Fruit fly (Drosophila melanogaster) whole organism, embryonic: Measurements from ENCODE around the gene CG34429.

ENCODE experiments used
- C15 ChIP-seq: fragments of 200-800 bp; sonication (Bioruptor generic); IDR thresholded peaks from 3 replicates; pipeline ENCODE4 v1.3.6; 2022; ENCODE audit warnings: missing biosample characterization, missing genetic modification characterization
- CG1024 ChIP-seq: fragments of 200-800 bp; sonication (Bioruptor generic); IDR thresholded peaks from 2 replicates; pipeline ENCODE4 v1.3.6; 2022; ENCODE audit warnings: missing biosample characterization, missing genetic modification characterization
- CG10979 ChIP-seq: fragments of 200-800 bp; sonication (Bioruptor generic); optimal IDR thresholded peaks from 2 replicates; lab custom pipeline; 2018; ENCODE audit warnings: missing biosample characterization, mild to moderate bottlenecking, missing genetic modification characterization, moderate library complexity
- CG11085 ChIP-seq: fragments of 200-800 bp; sonication (Bioruptor generic); IDR thresholded peaks from 2 replicates; pipeline ENCODE4 v1.3.6; 2022; ENCODE audit warnings: missing biosample characterization, missing genetic modification characterization
- CG11504 ChIP-seq: fragments of 200-800 bp; sonication (Bioruptor generic); optimal IDR thresholded peaks from 3 replicates; lab custom pipeline; 2019; ENCODE audit warnings: missing biosample characterization, mild to moderate bottlenecking, missing genetic modification characterization, moderate library complexity
- CG12155 ChIP-seq: fragments of 200-800 bp; sonication (Bioruptor generic); optimal IDR thresholded peaks from 3 replicates; lab custom pipeline; 2016; ENCODE audit warnings: missing biosample characterization, missing genetic modification characterization
- CG13424 ChIP-seq: fragments of 200-800 bp; sonication (Bioruptor generic); optimal IDR thresholded peaks from 2 replicates; lab custom pipeline; 2019; ENCODE audit warnings: missing biosample characterization, mild to moderate bottlenecking, missing genetic modification characterization, moderate library complexity
- CG17385 ChIP-seq: fragments of 200-800 bp; sonication (Bioruptor generic); optimal IDR thresholded peaks from 3 replicates; lab custom pipeline; 2018; ENCODE audit warnings: missing biosample characterization, mild to moderate bottlenecking, missing genetic modification characterization
- CG18619 ChIP-seq: fragments of 200-800 bp; sonication (Bioruptor generic); optimal IDR thresholded peaks from 3 replicates; lab custom pipeline; 2017; ENCODE audit warnings: missing biosample characterization, mild to moderate bottlenecking, missing genetic modification characterization
- CG2120 ChIP-seq: fragments of 200-800 bp; sonication (Bioruptor generic); optimal IDR thresholded peaks from 3 replicates; lab custom pipeline; 2016; ENCODE audit warnings: missing biosample characterization, missing genetic modification characterization
- CG2129 ChIP-seq: fragments of 200-800 bp; sonication (Bioruptor generic); IDR thresholded peaks from 2 replicates; pipeline ENCODE4 v1.3.6; 2022; ENCODE audit warnings: missing biosample characterization, missing genetic modification characterization; ENCODE audit not compliant: partially characterized antibody
- CG32532 ChIP-seq: fragments of 200-800 bp; sonication (Bioruptor generic); IDR thresholded peaks from 2 replicates; pipeline ENCODE4 v1.3.6; 2022; ENCODE audit warnings: missing biosample characterization, missing genetic modification characterization
- CG34376 ChIP-seq: fragments of 200-800 bp; sonication (Bioruptor generic); optimal IDR thresholded peaks from 2 replicates; lab custom pipeline; 2018; ENCODE audit warnings: missing biosample characterization, mild to moderate bottlenecking, missing genetic modification characterization
- CG3838 ChIP-seq: fragments of 200-800 bp; sonication (Bioruptor generic); optimal IDR thresholded peaks from 3 replicates; lab custom pipeline; 2016; ENCODE audit warnings: missing biosample characterization, missing genetic modification characterization
- CG4730 ChIP-seq: fragments of 200-800 bp; sonication (Bioruptor generic); IDR thresholded peaks from 2 replicates; pipeline ENCODE4 v1.3.6; 2022; ENCODE audit warnings: missing biosample characterization, missing genetic modification characterization
- CG6254 ChIP-seq: fragments of 200-800 bp; sonication (Bioruptor generic); optimal IDR thresholded peaks from 3 replicates; lab custom pipeline; 2017; ENCODE audit warnings: mild to moderate bottlenecking, missing biosample characterization, missing genetic modification reagents, missing genetic modification characterization
- CG6654 ChIP-seq: fragments of 200-800 bp; sonication (Bioruptor generic); optimal IDR thresholded peaks from 2 replicates; lab custom pipeline; 2017; ENCODE audit warnings: missing biosample characterization, mild to moderate bottlenecking, missing genetic modification characterization
- CG6854 ChIP-seq: fragments of 200-800 bp; sonication (Bioruptor generic); optimal IDR thresholded peaks from 3 replicates; lab custom pipeline; 2017; ENCODE audit warnings: missing biosample characterization, mild to moderate bottlenecking, missing genetic modification characterization
- CG7839 ChIP-seq: fragments of 200-800 bp; sonication (Bioruptor generic); optimal IDR thresholded peaks from 3 replicates; lab custom pipeline; 2018; ENCODE audit warnings: missing biosample characterization, mild to moderate bottlenecking, missing genetic modification characterization, moderate library complexity
- CG8290 ChIP-seq, 3 experiments: fragments of 200-800 bp; sonication (Bioruptor generic); optimal IDR thresholded peaks; 2 replicates each; lab custom pipeline; 2016 to 2019; ENCODE audit warnings: missing biosample characterization in 3 of 3, missing genetic modification characterization in 3 of 3, mild to moderate bottlenecking in 2 of 3, moderate library complexity in 1 of 3
- CG9215 ChIP-seq: fragments of 200-800 bp; sonication (Bioruptor generic); IDR thresholded peaks from 2 replicates; pipeline ENCODE4 v1.3.6; 2022; ENCODE audit warnings: missing biosample characterization, missing genetic modification characterization
- CoRest ChIP-seq: fragments of 200-800 bp; sonication (Bioruptor generic); optimal IDR thresholded peaks from 3 replicates; lab custom pipeline; 2018; ENCODE audit warnings: missing biosample characterization, mild to moderate bottlenecking, missing genetic modification characterization, moderate library complexity
- Drgx ChIP-seq: fragments of 200-800 bp; sonication (Bioruptor generic); IDR thresholded peaks from 2 replicates; pipeline ENCODE4 v1.3.6; 2022; ENCODE audit warnings: missing biosample characterization, missing genetic modification characterization
- Fer3 ChIP-seq: fragments of 200-800 bp; sonication (Bioruptor generic); optimal IDR thresholded peaks from 2 replicates; lab custom pipeline; 2018; ENCODE audit warnings: missing biosample characterization, mild to moderate bottlenecking, missing genetic modification characterization, moderate library complexity
- Hsf ChIP-seq: fragments of 200-800 bp; sonication (Bioruptor generic); optimal IDR thresholded peaks from 3 replicates; lab custom pipeline; 2016; ENCODE audit warnings: missing biosample characterization, missing genetic modification characterization
- NfI ChIP-seq: fragments of 200-800 bp; sonication (Bioruptor generic); optimal IDR thresholded peaks from 3 replicates; lab custom pipeline; 2018; ENCODE audit warnings: missing biosample characterization, mild to moderate bottlenecking, missing genetic modification characterization, moderate library complexity
- Optix ChIP-seq: fragments of 200-800 bp; sonication (Bioruptor generic); IDR thresholded peaks from 3 replicates; pipeline ENCODE4 v1.3.6; 2022; ENCODE audit warnings: missing biosample characterization, missing genetic modification characterization
- PHDP ChIP-seq: fragments of 200-800 bp; sonication (Bioruptor generic); optimal IDR thresholded peaks from 3 replicates; lab custom pipeline; 2018; ENCODE audit warnings: missing biosample characterization, mild to moderate bottlenecking, missing genetic modification characterization, moderate library complexity
- Rfx ChIP-seq: fragments of 200-800 bp; sonication (Bioruptor generic); IDR thresholded peaks from 2 replicates; pipeline ENCODE4 v1.3.6; 2022; ENCODE audit warnings: missing biosample characterization, missing genetic modification characterization
- Scr ChIP-seq: fragments of 200-800 bp; sonication (Bioruptor generic); IDR thresholded peaks from 2 replicates; pipeline ENCODE4 v1.3.6; 2022; ENCODE audit warnings: missing biosample characterization, missing genetic modification characterization; ENCODE audit not compliant: partially characterized antibody
- Sox100B ChIP-seq: fragments of 200-800 bp; sonication (Bioruptor generic); optimal IDR thresholded peaks from 3 replicates; lab custom pipeline; 2018; ENCODE audit warnings: missing biosample characterization, mild to moderate bottlenecking, missing genetic modification characterization
- Sox102F ChIP-seq: fragments of 200-800 bp; sonication (Bioruptor generic); optimal IDR thresholded peaks from 2 replicates; lab custom pipeline; 2018; ENCODE audit warnings: missing biosample characterization, mild to moderate bottlenecking, missing genetic modification characterization, moderate library complexity
- TFAM ChIP-seq: fragments of 200-800 bp; sonication (Bioruptor generic); optimal IDR thresholded peaks from 2 replicates; lab custom pipeline; 2017; ENCODE audit warnings: missing biosample characterization, missing genetic modification characterization, inconsistent platforms
- abd-A ChIP-seq: fragments of 200-800 bp; sonication (Bioruptor generic); optimal IDR thresholded peaks from 3 replicates; lab custom pipeline; 2019; ENCODE audit warnings: missing biosample characterization, mild to moderate bottlenecking, missing genetic modification characterization, moderate library complexity
- ci ChIP-seq: fragments of 200-800 bp; sonication (Bioruptor generic); IDR thresholded peaks from 3 replicates; pipeline ENCODE4 v1.3.6; 2022; ENCODE audit warnings: missing biosample characterization, missing genetic modification characterization
- dpn ChIP-seq, 2 experiments: fragments of 200-800 bp; sonication (Bioruptor generic); optimal IDR thresholded peaks; 3 replicates each; lab custom pipeline; 2016; ENCODE audit warnings: missing biosample characterization in 2 of 2, missing genetic modification characterization in 2 of 2
- ems ChIP-seq: fragments of 200-800 bp; sonication (Bioruptor generic); optimal IDR thresholded peaks from 3 replicates; lab custom pipeline; 2016; ENCODE audit warnings: missing biosample characterization, missing genetic modification characterization
- en ChIP-seq: fragments of 200-800 bp; sonication (Bioruptor generic); optimal IDR thresholded peaks from 2 replicates; lab custom pipeline; 2016; ENCODE audit warnings: missing biosample characterization, missing genetic modification characterization
- eve ChIP-seq, 2 experiments: fragments of >200 bp; optimal IDR thresholded peaks; 2 replicates each; lab custom pipeline; 2017; ENCODE audit warnings: missing biosample characterization in 2 of 2, missing genetic modification characterization in 2 of 2
- gem ChIP-seq: fragments of 200-800 bp; sonication (Bioruptor generic); optimal IDR thresholded peaks from 2 replicates; lab custom pipeline; 2019; ENCODE audit warnings: missing biosample characterization, mild to moderate bottlenecking, missing genetic modification characterization, moderate library complexity
- ind ChIP-seq: fragments of 200-800 bp; sonication (Bioruptor generic); optimal IDR thresholded peaks from 3 replicates; lab custom pipeline; 2016; ENCODE audit warnings: missing biosample characterization, missing genetic modification characterization
- lab ChIP-seq: fragments of 200-800 bp; sonication (Bioruptor generic); optimal IDR thresholded peaks from 3 replicates; lab custom pipeline; 2017; ENCODE audit warnings: missing biosample characterization, missing genetic modification characterization, mild to moderate bottlenecking, moderate library complexity, missing genetic modification reagents
- lbe ChIP-seq: fragments of 200-800 bp; sonication (Bioruptor generic); optimal IDR thresholded peaks from 2 replicates; lab custom pipeline; 2016; ENCODE audit warnings: missing biosample characterization, mild to moderate bottlenecking, missing genetic modification characterization
- mam ChIP-seq: fragments of 200-800 bp; sonication (Bioruptor generic); optimal IDR thresholded peaks from 3 replicates; lab custom pipeline; 2016; ENCODE audit warnings: missing biosample characterization, missing genetic modification characterization
- org-1 ChIP-seq: fragments of 200-800 bp; sonication (Bioruptor generic); optimal IDR thresholded peaks from 2 replicates; lab custom pipeline; 2017; ENCODE audit warnings: missing biosample characterization, missing genetic modification characterization
- pum ChIP-seq: fragments of 200-800 bp; sonication (Bioruptor generic); optimal IDR thresholded peaks from 2 replicates; lab custom pipeline; 2016; ENCODE audit warnings: missing biosample characterization, missing genetic modification characterization
- pzg ChIP-seq: fragments of 200-800 bp; sonication (Bioruptor generic); optimal IDR thresholded peaks from 3 replicates; lab custom pipeline; 2018; ENCODE audit warnings: missing biosample characterization, mild to moderate bottlenecking, missing genetic modification characterization, moderate library complexity
- seq ChIP-seq: fragments of 200-800 bp; sonication (Bioruptor generic); IDR thresholded peaks from 2 replicates; pipeline ENCODE4 v1.3.6; 2022; ENCODE audit warnings: missing biosample characterization, missing genetic modification characterization
- sisA ChIP-seq: fragments of 200-800 bp; sonication (Bioruptor generic); IDR thresholded peaks from 2 replicates; pipeline ENCODE4 v1.3.6; 2022; ENCODE audit warnings: missing biosample characterization, missing genetic modification characterization
- sug ChIP-seq: fragments of 200-800 bp; optimal IDR thresholded peaks from 2 replicates; lab custom pipeline; 2019; ENCODE audit warnings: missing biosample characterization, mild to moderate bottlenecking, missing genetic modification characterization, moderate library complexity

Gene CG34429

DNA sequence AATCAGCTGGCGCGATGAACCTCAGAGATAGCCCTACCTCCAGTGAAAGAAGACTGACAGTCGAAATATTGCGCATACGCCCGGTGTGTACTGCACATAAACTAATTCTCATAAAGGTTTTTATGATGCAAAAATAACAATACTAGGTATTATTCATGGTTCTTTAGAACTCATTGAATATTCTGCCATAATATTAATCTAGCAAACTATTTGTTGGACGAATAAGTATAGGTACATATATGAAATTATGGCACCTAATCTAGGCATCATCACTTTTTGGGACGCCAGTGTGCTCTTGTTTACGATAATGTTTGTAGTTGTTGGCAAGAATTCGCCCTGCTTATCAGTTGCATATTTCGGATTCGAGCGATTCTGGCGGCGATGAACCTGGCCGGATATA, 41.1 kb upstream of the CG34429 start (continued):
- TF ChIP-seq abd-A (no peak), Hsf (GFP tag; lab: Kevin White, UChicago) (peak; percentile 24), en (peak; percentile 26), NfI (GFP tag; lab: Kevin White, UChicago) (peak; percentile 27), CG17385 (GFP tag; lab: Kevin White, UChicago) (peak; percentile 43), ind (GFP tag; lab: Kevin White, UChicago) (peak; percentile 8), CG9215 (GFP tag; lab: Robert Waterston, UW) (no peak), Sox102F (peak; percentile 41), lab (GFP tag; lab: Kevin White, UChicago) (peak; percentile 30), CG7839 (tag; lab: Kevin White, UChicago) (peak; percentile 37), CG11504 (peak; percentile 43), pum (GFP tag; lab: Kevin White, UChicago) (no peak), CG11085 (GFP tag; lab: Robert Waterston, UW) (no peak), Sox100B (GFP tag; lab: Kevin White, UChicago) (peak; percentile 5), Drgx (GFP tag; lab: Robert Waterston, UW) (peak; percentile 47; the same call in 1 of the 2 replicates), TFAM (GFP tag; lab: Kevin White, UChicago) (no peak), PHDP (peak; percentile 7), sisA (GFP tag; lab: Robert Waterston, UW) (no peak), C15 (GFP tag; lab: Robert Waterston, UW) (no peak), CoRest (tag; lab: Kevin White, UChicago) (peak; percentile 11), Fer3 (tag; lab: Kevin White, UChicago) (peak; percentile 19), eve (GFP tag; optimal IDR thresholded peaks at IDR 0.05; lab: Kevin White, UChicago) (peak in 1 of 2 experiments; percentile 89), CG3838 (GFP tag; lab: Kevin White, UChicago) (no peak), ci (GFP tag; lab: Robert Waterston, UW) (no peak), CG18619 (GFP tag; lab: Kevin White, UChicago) (peak; percentile 3), mam (peak; percentile 42), Rfx (GFP tag; lab: Robert Waterston, UW) (peak; percentile 40; the same call in 1 of the 2 replicates), sug (peak; percentile 71), CG8290 (GFP tag; optimal IDR thresholded peaks at IDR 0.05; lab: Kevin White, UChicago) (no peak), CG8290 (tag; optimal IDR thresholded peaks at IDR 0.05; lab: Kevin White, UChicago) (no peak), gem (tag; lab: Kevin White, UChicago) (peak; percentile 34), CG34376 (GFP tag; lab: Kevin White, UChicago) (peak; percentile 42), CG4730 (no peak), CG12155 (peak; percentile 6), CG6654 (GFP tag; lab: Kevin White, UChicago) (no peak), lbe (GFP tag; lab: Kevin White, UChicago) (peak; percentile 45), CG1024 (GFP tag; lab: Robert Waterston, UW) (no peak), dpn (GFP tag; optimal IDR thresholded peaks at IDR 0.05; lab: Kevin White, UChicago) (peak; percentile 25 to 31), CG6854 (GFP tag; lab: Kevin White, UChicago) (no peak), CG13424 (tag; lab: Kevin White, UChicago) (peak; percentile 11), org-1 (GFP tag; lab: Kevin White, UChicago) (peak; percentile 4), Optix (GFP tag; lab: Robert Waterston, UW) (no peak), Scr (GFP tag; lab: Robert Waterston, UW) (no peak), CG32532 (GFP tag; lab: Robert Waterston, UW) (peak; percentile 47; the same call in 1 of the 2 replicates), seq (GFP tag; lab: Robert Waterston, UW) (peak; percentile 20; the same call in 1 of the 2 replicates), pzg (GFP tag; lab: Kevin White, UChicago) (no peak), CG2120 (GFP tag; lab: Kevin White, UChicago) (peak; percentile 52), CG6254 (GFP tag; lab: Kevin White, UChicago) (no peak), CG10979 (tag; lab: Kevin White, UChicago) (peak; percentile 51), CG2129 (no peak), ems (GFP tag; lab: Kevin White, UChicago) (no peak)
